ENCODE assay signal across 2 fruit fly cellular contexts in the genomic region with DNA sequence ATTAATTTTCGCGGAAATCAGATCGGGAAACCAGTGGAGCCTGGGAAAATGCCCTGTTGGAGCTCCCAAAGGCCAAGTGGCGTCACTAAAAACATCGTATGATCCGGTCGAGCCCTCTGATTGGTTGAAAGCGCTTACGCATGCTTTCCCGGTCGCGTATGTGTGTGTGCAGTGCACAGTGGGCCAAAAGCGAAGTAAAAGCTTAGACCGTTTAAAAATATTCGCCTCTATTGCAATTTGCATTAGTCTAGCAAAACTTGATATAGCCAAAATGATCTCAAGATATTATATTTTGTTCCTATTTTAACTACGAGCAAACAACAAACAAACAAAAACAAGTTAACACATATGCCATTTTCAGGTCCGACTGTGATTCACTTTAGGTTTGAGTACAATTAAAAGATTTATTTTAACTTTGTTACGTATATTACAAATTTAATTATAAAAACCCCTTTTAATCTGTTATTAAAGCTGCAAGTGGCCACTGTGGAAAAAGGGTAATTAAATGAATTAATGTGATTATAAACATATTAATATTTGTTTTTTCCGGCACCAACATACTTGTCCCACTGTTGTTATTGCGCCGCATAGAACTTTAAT.
TF ChIP-seq lines count a peak whose summit lies in the region.

No protein-coding gene starts in this region.

TF ChIP-seq in whole organism, embryonic, 481 proteins besides CTCF, POLR2A, EP300 and RAD21 (continued from another document and continues in another):
- TF ChIP-seq CG2129 (GFP tag; IDR thresholded peaks at IDR 0.05; lab: Robert Waterston, UW; ENCODE audit: partially characterized antibody) (0 out of 2 replicates have a peak, but pooled peaks have one; percentile 13), CG2202 (tag; optimal IDR thresholded peaks at IDR 0.05; lab: Kevin White, UChicago) (peak; percentile 53), cad (GFP tag; optimal IDR thresholded peaks at IDR 0.05; lab: Kevin White, UChicago) (no peak), disco-r (GFP tag; optimal IDR thresholded peaks at IDR 0.05; lab: Kevin White, UChicago) (peak; percentile 58), CG1602 (GFP tag; optimal IDR thresholded peaks at IDR 0.05; lab: Kevin White, UChicago) (peak; percentile 73), HLH3B (GFP tag; IDR thresholded peaks at IDR 0.05; lab: Robert Waterston, UW) (peak; percentile 63), CG6791 (GFP tag; IDR thresholded peaks at IDR 0.05; lab: Robert Waterston, UW; ENCODE audit: partially characterized antibody) (no peak; the same call in 2 of the 3 replicates), CG6175 (GFP tag; IDR thresholded peaks at IDR 0.05; lab: Robert Waterston, UW) (peak; percentile 66; the same call in 2 of the 3 replicates), nau (GFP tag; optimal IDR thresholded peaks at IDR 0.05; lab: Kevin White, UChicago) (no peak), CG15269 (tag; optimal IDR thresholded peaks at IDR 0.05; lab: Kevin White, UChicago) (peak; percentile 91), bab2 (GFP tag; optimal IDR thresholded peaks at IDR 0.05; lab: Kevin White, UChicago) (peak; percentile 70), D (optimal IDR thresholded peaks at IDR 0.05; lab: Kevin White, UChicago) (no peak), D (GFP tag; optimal IDR thresholded peaks at IDR 0.05; lab: Kevin White, UChicago) (peak; percentile 76), CG7839 (tag; optimal IDR thresholded peaks at IDR 0.05; lab: Kevin White, UChicago) (peak; percentile 91), wor (GFP tag; IDR thresholded peaks at IDR 0.05; lab: Robert Waterston, UW) (no peak; the same call in 1 of the 2 replicates), fd3F (GFP tag; optimal IDR thresholded peaks at IDR 0.05; lab: Kevin White, UChicago) (peak; percentile 81), trh (GFP tag; optimal IDR thresholded peaks at IDR 0.05; lab: Kevin White, UChicago) (peak; percentile 28), CG10321 (GFP tag; IDR thresholded peaks at IDR 0.05; lab: Robert Waterston, UW) (0 out of 2 replicates have a peak, but pooled peaks have one; percentile 35), CG2875 (GFP tag; optimal IDR thresholded peaks at IDR 0.05; lab: Kevin White, UChicago) (peak; percentile 77), bbx (GFP tag; IDR thresholded peaks at IDR 0.05; lab: Robert Waterston, UW; ENCODE audit: partially characterized antibody) (peak; percentile 62; the same call in 1 of the 2 replicates), sug (tag; optimal IDR thresholded peaks at IDR 0.05; lab: Kevin White, UChicago) (peak; percentile 89), C15 (GFP tag; IDR thresholded peaks at IDR 0.05; lab: Robert Waterston, UW) (0 out of 3 replicates have a peak, but pooled peaks have one; percentile 11), peb (GFP tag; IDR thresholded peaks at IDR 0.05; lab: Robert Waterston, UW) (peak; percentile 12; the same call in 1 of the 2 replicates), CG4707 (GFP tag; optimal IDR thresholded peaks at IDR 0.05; lab: Kevin White, UChicago) (peak; percentile 81), CG8388 (GFP tag; optimal IDR thresholded peaks at IDR 0.05; lab: Kevin White, UChicago) (peak; percentile 72), Elba2 (GFP tag; optimal IDR thresholded peaks at IDR 0.05; lab: Kevin White, UChicago) (no peak), CG14667 (GFP tag; IDR thresholded peaks at IDR 0.05; lab: Robert Waterston, UW) (peak; percentile 47; the same call in 1 of the 2 replicates), CG8478 (optimal IDR thresholded peaks at IDR 0.05; lab: Kevin White, UChicago) (no peak), ac (GFP tag; optimal IDR thresholded peaks at IDR 0.05; lab: Kevin White, UChicago) (peak; percentile 22), CG1024 (GFP tag; IDR thresholded peaks at IDR 0.05; lab: Robert Waterston, UW) (no peak), zen2 (GFP tag; IDR thresholded peaks at IDR 0.05; lab: Robert Waterston, UW; ENCODE audit: partially characterized antibody) (no peak; the same call in 2 of the 3 replicates), Fer3 (tag; optimal IDR thresholded peaks at IDR 0.05; lab: Kevin White, UChicago) (peak; percentile 77), dimm (GFP tag; IDR thresholded peaks at IDR 0.05; lab: Robert Waterston, UW) (no peak), Dp (GFP tag; optimal IDR thresholded peaks at IDR 0.05; lab: Kevin White, UChicago) (no peak), CG15479 (GFP tag; optimal IDR thresholded peaks at IDR 0.05; lab: Kevin White, UChicago) (no peak), CG1647 (GFP tag; optimal IDR thresholded peaks at IDR 0.05; lab: Kevin White, UChicago) (peak; percentile 13), CG14050 (GFP tag; IDR thresholded peaks at IDR 0.05; lab: Robert Waterston, UW) (peak; percentile 35; the same call in 2 of the 3 replicates), Tbp (GFP tag; optimal IDR thresholded peaks at IDR 0.05; lab: Kevin White, UChicago) (no peak), CG7963 (GFP tag; IDR thresholded peaks at IDR 0.05; lab: Robert Waterston, UW; ENCODE audit: partially characterized antibody) (peak; percentile 35; the same call in 1 of the 3 replicates), NK7.1 (GFP tag; optimal IDR thresholded peaks at IDR 0.05; lab: Kevin White, UChicago) (peak; percentile 88), Hr3 (GFP tag; optimal IDR thresholded peaks at IDR 0.05; lab: Kevin White, UChicago) (peak; percentile 73), Hey (tag; optimal IDR thresholded peaks at IDR 0.05; lab: Kevin White, UChicago) (peak; percentile 70), CG8944 (GFP tag; optimal IDR thresholded peaks at IDR 0.05; lab: Kevin White, UChicago) (peak; percentile 47), CG30020 (tag; optimal IDR thresholded peaks at IDR 0.05; lab: Kevin White, UChicago) (peak; percentile 41), CG9437 (GFP tag; optimal IDR thresholded peaks at IDR 0.05; lab: Kevin White, UChicago) (peak; percentile 89), CG11696 (GFP tag; IDR thresholded peaks at IDR 0.05; lab: Robert Waterston, UW) (peak; percentile 24; the same call in 1 of the 2 replicates), HHEX (GFP tag; optimal IDR thresholded peaks at IDR 0.05; lab: Kevin White, UChicago) (peak; percentile 86), HLH54F (GFP tag; optimal IDR thresholded peaks at IDR 0.05; lab: Kevin White, UChicago) (peak; percentile 74), nerfin-1 (tag; optimal IDR thresholded peaks at IDR 0.05; lab: Kevin White, UChicago) (peak; percentile 84), Poxn (GFP tag; IDR thresholded peaks at IDR 0.05; lab: Robert Waterston, UW) (0 out of 2 replicates have a peak, but pooled peaks have one; percentile 3), zen (tag; optimal IDR thresholded peaks at IDR 0.05; lab: Kevin White, UChicago) (peak; percentile 39), ab (GFP tag; optimal IDR thresholded peaks at IDR 0.05; lab: Kevin White, UChicago) (peak; percentile 64), Fer2 (tag; optimal IDR thresholded peaks at IDR 0.05; lab: Kevin White, UChicago) (peak; percentile 49), Deaf1 (tag; optimal IDR thresholded peaks at IDR 0.05; lab: Kevin White, UChicago) (peak; percentile 68), sens-2 (GFP tag; IDR thresholded peaks at IDR 0.05; lab: Robert Waterston, UW) (peak; percentile 55), gsb (GFP tag; IDR thresholded peaks at IDR 0.05; lab: Robert Waterston, UW) (peak; percentile 80; the same call in 1 of the 2 replicates), CG2678 (tag; optimal IDR thresholded peaks at IDR 0.05; lab: Kevin White, UChicago) (peak; percentile 94), Lim3 (GFP tag; IDR thresholded peaks at IDR 0.05; lab: Robert Waterston, UW) (no peak)

TF ChIP-seq in whole organism, prepupa, 60 proteins besides CTCF, POLR2A, EP300 and RAD21 (continued from another document):
- TF ChIP-seq achi (GFP tag; optimal IDR thresholded peaks at IDR 0.05; lab: Kevin White, UChicago) (peak; percentile 90), Sox15 (GFP tag; optimal IDR thresholded peaks at IDR 0.05; lab: Kevin White, UChicago) (peak; percentile 77), Eip78C (GFP tag; lab: Kevin White, UChicago) (peak; percentile 98), Smox (GFP tag; optimal IDR thresholded peaks at IDR 0.05; lab: Kevin White, UChicago) (peak; percentile 89), ss (GFP tag; optimal IDR thresholded peaks at IDR 0.05; lab: Kevin White, UChicago) (peak; percentile 87 to 96), CG6792 (GFP tag; optimal IDR thresholded peaks at IDR 0.05; lab: Kevin White, UChicago) (peak; percentile 90), CG8632 (GFP tag; optimal IDR thresholded peaks at IDR 0.05; lab: Kevin White, UChicago) (peak; percentile 89), cyc (GFP tag; optimal IDR thresholded peaks at IDR 0.05; lab: Kevin White, UChicago) (peak; percentile 76), acj6 (GFP tag; optimal IDR thresholded peaks at IDR 0.05; lab: Kevin White, UChicago) (peak; percentile 90), CG3919 (GFP tag; optimal IDR thresholded peaks at IDR 0.05; lab: Kevin White, UChicago) (peak; percentile 89), dsx (GFP tag; optimal IDR thresholded peaks at IDR 0.05; lab: Kevin White, UChicago; ENCODE audit: poor library complexity, severe bottlenecking) (peak; percentile 81)
